Worm (Caenorhabditis elegans): ENCODE results near the gene F26H11.8.

The F26H11.8 gene

ce11 chrII:14404741-14405488 lies 16.6 kb downstream of the F26H11.8 start:
- no peak for TF ChIP-seq ztf-23 (GFP tag; IDR thresholded peaks at IDR 0.05)
- no peak for TF ChIP-seq klf-2 (GFP tag; conservative IDR thresholded peaks at IDR 0.05)
- peak; percentile 94 for TF ChIP-seq cog-1 (tag; optimal IDR thresholded peaks at IDR 0.05)
- TF ChIP-seq tab-1 (GFP tag; IDR thresholded peaks at IDR 0.05) = no peak

ce11 chrII:14405489-14406059 lies 17.3 kb downstream of the F26H11.8 start:
- TF ChIP-seq med-1 (GFP tag; optimal IDR thresholded peaks at IDR 0.05; ENCODE audit: insufficient read depth) (no peak), klf-2 (GFP tag; conservative IDR thresholded peaks at IDR 0.05) (no peak), cog-1 (tag; optimal IDR thresholded peaks at IDR 0.05) (no peak), ztf-23 (GFP tag; IDR thresholded peaks at IDR 0.05) (no peak), T22C8.4 (GFP tag; IDR thresholded peaks at IDR 0.05) (no peak), ztf-29 (GFP tag; IDR thresholded peaks at IDR 0.05) (no peak), ref-1 (GFP tag; conservative IDR thresholded peaks at IDR 0.05) (no peak), flt-1 (GFP tag; IDR thresholded peaks at IDR 0.05) (no peak), tab-1 (GFP tag; IDR thresholded peaks at IDR 0.05) (no peak)

- no peak for TF ChIP-seq med-1 (GFP tag; optimal IDR thresholded peaks at IDR 0.05; ENCODE audit: insufficient read depth)
- no peak for TF ChIP-seq ztf-23 (GFP tag; IDR thresholded peaks at IDR 0.05)
- TF ChIP-seq ztf-29 (GFP tag; IDR thresholded peaks at IDR 0.05) = no peak
- TF ChIP-seq klf-2 (GFP tag; conservative IDR thresholded peaks at IDR 0.05) = no peak
- no peak for TF ChIP-seq T22C8.4 (GFP tag; IDR thresholded peaks at IDR 0.05)
- TF ChIP-seq cog-1 (tag; optimal IDR thresholded peaks at IDR 0.05) = no peak
- no peak for TF ChIP-seq ref-1 (GFP tag; conservative IDR thresholded peaks at IDR 0.05)
- no peak for TF ChIP-seq flt-1 (GFP tag; IDR thresholded peaks at IDR 0.05)
- TF ChIP-seq tab-1 (GFP tag; IDR thresholded peaks at IDR 0.05) = no peak
Observed at ce11 chrII:14406117-14406935, 18.0 kb downstream of the F26H11.8 start.

ce11 chrII:14407332-14408270 lies 19.3 kb downstream of the F26H11.8 start:
- no peak for TF ChIP-seq tab-1 (GFP tag; IDR thresholded peaks at IDR 0.05)
- no peak for TF ChIP-seq ref-1 (GFP tag; conservative IDR thresholded peaks at IDR 0.05)
- no peak for TF ChIP-seq ztf-29 (GFP tag; IDR thresholded peaks at IDR 0.05)
- TF ChIP-seq cog-1 (tag; optimal IDR thresholded peaks at IDR 0.05) = no peak
- no peak for TF ChIP-seq T22C8.4 (GFP tag; IDR thresholded peaks at IDR 0.05)
- TF ChIP-seq ztf-23 (GFP tag; IDR thresholded peaks at IDR 0.05) = no peak
- peak; percentile 78 for TF ChIP-seq flt-1 (GFP tag; IDR thresholded peaks at IDR 0.05)
- no peak for TF ChIP-seq klf-2 (GFP tag; conservative IDR thresholded peaks at IDR 0.05)
- no peak for TF ChIP-seq med-1 (GFP tag; optimal IDR thresholded peaks at IDR 0.05; ENCODE audit: insufficient read depth)

ce11 chrII:14408312-14408711 lies 20.0 kb downstream of the F26H11.8 start, which contains the start of gene F26H11.4:
Gene F26H11.4, plus strand, starts transcription at chrII:14408612.
- TF ChIP-seq tab-1 (GFP tag; IDR thresholded peaks at IDR 0.05) (no peak), flt-1 (GFP tag; IDR thresholded peaks at IDR 0.05) (no peak), ztf-29 (GFP tag; IDR thresholded peaks at IDR 0.05) (no peak), ref-1 (GFP tag; conservative IDR thresholded peaks at IDR 0.05) (no peak), cog-1 (tag; optimal IDR thresholded peaks at IDR 0.05) (no peak), T22C8.4 (GFP tag; IDR thresholded peaks at IDR 0.05) (no peak), med-1 (GFP tag; optimal IDR thresholded peaks at IDR 0.05; ENCODE audit: insufficient read depth) (no peak), klf-2 (GFP tag; conservative IDR thresholded peaks at IDR 0.05) (no peak), ztf-23 (GFP tag; IDR thresholded peaks at IDR 0.05) (no peak)

ce11 chrII:14410768-14411167 lies 22.5 kb downstream of the F26H11.8 start, which contains the start of gene dsb-2:
Gene dsb-2, plus strand, starts transcription at chrII:14411095.
- TF ChIP-seq klf-2 (GFP tag; conservative IDR thresholded peaks at IDR 0.05) (no peak), cog-1 (tag; optimal IDR thresholded peaks at IDR 0.05) (no peak), ztf-29 (GFP tag; IDR thresholded peaks at IDR 0.05) (no peak), med-1 (GFP tag; optimal IDR thresholded peaks at IDR 0.05; ENCODE audit: insufficient read depth) (no peak), flt-1 (GFP tag; IDR thresholded peaks at IDR 0.05) (no peak), ref-1 (GFP tag; conservative IDR thresholded peaks at IDR 0.05) (no peak), tab-1 (GFP tag; IDR thresholded peaks at IDR 0.05) (no peak), ztf-23 (GFP tag; IDR thresholded peaks at IDR 0.05) (no peak), T22C8.4 (GFP tag; IDR thresholded peaks at IDR 0.05) (no peak)

- no peak for TF ChIP-seq klf-2 (GFP tag; conservative IDR thresholded peaks at IDR 0.05)
- TF ChIP-seq med-1 (GFP tag; optimal IDR thresholded peaks at IDR 0.05; ENCODE audit: insufficient read depth) = no peak
- TF ChIP-seq flt-1 (GFP tag; IDR thresholded peaks at IDR 0.05) = no peak
- no peak for TF ChIP-seq ztf-23 (GFP tag; IDR thresholded peaks at IDR 0.05)
- no peak for TF ChIP-seq cog-1 (tag; optimal IDR thresholded peaks at IDR 0.05)
- no peak for TF ChIP-seq ztf-29 (GFP tag; IDR thresholded peaks at IDR 0.05)
- TF ChIP-seq tab-1 (GFP tag; IDR thresholded peaks at IDR 0.05) = no peak
- TF ChIP-seq ref-1 (GFP tag; conservative IDR thresholded peaks at IDR 0.05) = no peak
- no peak for TF ChIP-seq T22C8.4 (GFP tag; IDR thresholded peaks at IDR 0.05)
Observed at ce11 chrII:14413035-14413525, 24.8 kb downstream of the F26H11.8 start, which contains the start of gene exl-1. Gene exl-1, minus strand, starts transcription at chrII:14413475.

- no peak for TF ChIP-seq ztf-23 (GFP tag; IDR thresholded peaks at IDR 0.05)
- TF ChIP-seq flt-1 (GFP tag; IDR thresholded peaks at IDR 0.05) = no peak
- TF ChIP-seq tab-1 (GFP tag; IDR thresholded peaks at IDR 0.05) = no peak
- no peak for TF ChIP-seq ref-1 (GFP tag; conservative IDR thresholded peaks at IDR 0.05)
- TF ChIP-seq ztf-29 (GFP tag; IDR thresholded peaks at IDR 0.05) = no peak
- no peak for TF ChIP-seq T22C8.4 (GFP tag; IDR thresholded peaks at IDR 0.05)
- no peak for TF ChIP-seq klf-2 (GFP tag; conservative IDR thresholded peaks at IDR 0.05)
- no peak for TF ChIP-seq cog-1 (tag; optimal IDR thresholded peaks at IDR 0.05)
- TF ChIP-seq med-1 (GFP tag; optimal IDR thresholded peaks at IDR 0.05; ENCODE audit: insufficient read depth) = no peak
Observed at ce11 chrII:14413709-14414108, 25.4 kb downstream of the F26H11.8 start.

Measured in whole organism, midembryonic.